Fruit fly (Drosophila melanogaster): ENCODE results near the gene rdhB.
A peak's percentile ranks its signal among the peaks of the same experiment; 100 is the strongest.

- TF ChIP-seq net (GFP tag; optimal IDR thresholded peaks at IDR 0.05) (no peak), Smox (GFP tag; optimal IDR thresholded peaks at IDR 0.05) (peak; percentile 45), fd59A (GFP tag; optimal IDR thresholded peaks at IDR 0.05) (no peak), CG6808 (GFP tag; optimal IDR thresholded peaks at IDR 0.05) (peak; percentile 59), dsx (GFP tag; optimal IDR thresholded peaks at IDR 0.05; ENCODE audit: poor library complexity, severe bottlenecking) (peak; percentile 16), Hr39 (GFP tag; optimal IDR thresholded peaks at IDR 0.05) (peak; percentile 20), Hr4 (GFP tag; optimal IDR thresholded peaks at IDR 0.05) (peak; percentile 49), achi (GFP tag; optimal IDR thresholded peaks at IDR 0.05) (peak; percentile 12), CG16779 (tag; optimal IDR thresholded peaks at IDR 0.05) (no peak), fd85E (GFP tag; optimal IDR thresholded peaks at IDR 0.05) (no peak), spab (GFP tag; optimal IDR thresholded peaks at IDR 0.05) (no peak), CG15336 (GFP tag; IDR thresholded peaks at IDR 0.05) (peak; percentile 58)
Observed at dm6 chr3R:22367126-22368076, 15.9 kb downstream of the rdhB start, which contains the start of the genes Polr3F and PyK.

Measured in whole organism, prepupa.